Worm (Caenorhabditis elegans) whole organism, L1 larva: ENCODE data around the gene srg-60.
A peak's percentile ranks its signal among the peaks of the same experiment; 100 is the strongest.

Experiments used
- C04F5.9 ChIP-seq: sonication (generic microtip); optimal IDR thresholded peaks from 2 replicates; lab custom pipeline; 2016; ENCODE audit warnings: missing genetic modification characterization, missing compliant biosample characterization
- C16A3.4 ChIP-seq: fragments of 150-350 bp; optimal IDR thresholded peaks from 2 replicates; lab custom pipeline; 2014; ENCODE audit warnings: missing biosample characterization, missing genetic modification characterization
- C34B4.2 ChIP-seq: sonication (generic microtip); optimal IDR thresholded peaks from 2 replicates; lab custom pipeline; 2017; ENCODE audit warnings: mild to moderate bottlenecking, missing genetic modification characterization, missing compliant biosample characterization
- F16B12.6 ChIP-seq: fragments of 150-350 bp; optimal IDR thresholded peaks from 2 replicates; lab custom pipeline; 2014; ENCODE audit warnings: missing biosample characterization, missing genetic modification characterization
- Y116A8C.19 ChIP-seq: sonication (generic microtip); optimal IDR thresholded peaks from 2 replicates; lab custom pipeline; 2016; ENCODE audit warnings: missing compliant biosample characterization, missing genetic modification characterization, borderline replicate concordance
- aly-2 ChIP-seq: fragments of 150-350 bp; optimal IDR thresholded peaks from 2 replicates; lab custom pipeline; 2014; ENCODE audit warnings: missing biosample characterization, missing genetic modification characterization
- ama-1 ChIP-seq: fragments of 150-350 bp; optimal IDR thresholded peaks from 2 replicates; lab custom pipeline; 2014
- blmp-1 ChIP-seq: fragments of 150-350 bp; optimal IDR thresholded peaks from 2 replicates; lab custom pipeline; 2014; ENCODE audit warnings: missing biosample characterization, missing genetic modification characterization
- ceh-82 ChIP-seq, 3 experiments: fragments of 150-350 bp in 1 of 3; sonication (generic microtip) in 2 of 3; optimal IDR thresholded peaks; 2 replicates each; lab custom pipeline; 2014 to 2017; ENCODE audit warnings: missing biosample characterization in 3 of 3, missing genetic modification characterization in 3 of 3
- ceh-88 ChIP-seq: fragments of 200-800 bp; sonication (Bioruptor generic); IDR thresholded peaks from 2 replicates; pipeline ENCODE4 v1.3.6; 2022; ENCODE audit warnings: missing genetic modification characterization, missing compliant biosample characterization
- dpl-1 ChIP-seq, 3 experiments: fragments of 150-350 bp in 2 of 3; sonication (generic microtip) in 1 of 3; optimal IDR thresholded peaks; 2 replicates each; lab custom pipeline; 2014 to 2017; ENCODE audit warnings: missing biosample characterization in 3 of 3, missing genetic modification characterization in 3 of 3, missing genetic modification reagents in 3 of 3
- dsc-1 ChIP-seq: sonication (generic microtip); optimal IDR thresholded peaks from 2 replicates; lab custom pipeline; 2016; ENCODE audit warnings: mild to moderate bottlenecking, missing genetic modification characterization, missing compliant biosample characterization
- efl-1 ChIP-seq, 4 experiments: fragments of 150-350 bp; optimal IDR thresholded peaks in 3 of 4; peaks in 1 of 4; 1 replicate in 1 of 4; 2 replicates in 3 of 4; lab custom pipeline; 2014; ENCODE audit warnings: missing biosample characterization in 2 of 4, missing genetic modification characterization in 2 of 4, missing genetic modification reagents in 2 of 4
- efl-3 ChIP-seq: fragments of 200-800 bp; sonication (Bioruptor generic); optimal IDR thresholded peaks from 2 replicates; lab custom pipeline; 2018; ENCODE audit warnings: mild to moderate bottlenecking, missing genetic modification characterization, missing compliant biosample characterization
- elt-2 ChIP-seq: sonication (generic microtip); optimal IDR thresholded peaks from 2 replicates; lab custom pipeline; 2016; ENCODE audit warnings: missing genetic modification characterization, mild to moderate bottlenecking, inconsistent platforms, missing compliant biosample characterization, missing genetic modification reagents
- elt-3 ChIP-seq, 6 experiments: fragments of 150-350 bp in 1 of 6; sonication (generic microtip); optimal IDR thresholded peaks; 2 replicates each; lab custom pipeline; 2017 to 2018; ENCODE audit warnings: missing biosample characterization in 6 of 6, missing genetic modification characterization in 6 of 6, inconsistent platforms in 1 of 6
- fkh-10 ChIP-seq: sonication (generic microtip); optimal IDR thresholded peaks from 2 replicates; lab custom pipeline; 2017; ENCODE audit warnings: missing biosample characterization, missing genetic modification reagents, missing genetic modification characterization
- fkh-4 ChIP-seq: sonication (generic microtip); optimal IDR thresholded peaks from 2 replicates; lab custom pipeline; 2016; ENCODE audit warnings: missing compliant biosample characterization, missing genetic modification characterization, borderline replicate concordance
- fkh-8 ChIP-seq: sonication (generic microtip); optimal IDR thresholded peaks from 2 replicates; lab custom pipeline; 2016; ENCODE audit warnings: mild to moderate bottlenecking, missing genetic modification characterization, missing compliant biosample characterization
- fos-1 ChIP-seq: fragments of 150-350 bp; optimal IDR thresholded peaks from 2 replicates; lab custom pipeline; 2014; ENCODE audit warnings: missing biosample characterization, missing genetic modification characterization
- irx-1 ChIP-seq: sonication (generic microtip); optimal IDR thresholded peaks from 2 replicates; lab custom pipeline; 2016; ENCODE audit warnings: missing genetic modification characterization, missing compliant biosample characterization
- isw-1 ChIP-seq: fragments of 200-800 bp; sonication (Bioruptor generic); IDR thresholded peaks from 2 replicates; pipeline ENCODE4 v1.3.6; 2022; ENCODE audit warnings: missing genetic modification characterization, missing compliant biosample characterization
- jun-1 ChIP-seq: fragments of 150-350 bp; optimal IDR thresholded peaks from 2 replicates; lab custom pipeline; 2014; ENCODE audit warnings: missing biosample characterization, missing genetic modification reagents, missing genetic modification characterization
- lin-13 ChIP-seq: fragments of 150-350 bp; optimal IDR thresholded peaks from 2 replicates; lab custom pipeline; 2014; ENCODE audit warnings: missing biosample characterization, missing genetic modification reagents, missing genetic modification characterization
- lin-14 ChIP-seq: fragments of 200-800 bp; sonication (Bioruptor generic); optimal IDR thresholded peaks from 2 replicates; lab custom pipeline; 2018; ENCODE audit warnings: mild to moderate bottlenecking, missing genetic modification characterization, moderate library complexity, missing compliant biosample characterization
- lin-15B ChIP-seq: fragments of 150-350 bp; sonication (generic microtip); optimal IDR thresholded peaks from 3 replicates; lab custom pipeline; 2014; ENCODE audit warnings: missing biosample characterization, missing genetic modification characterization
- lin-39 ChIP-seq: fragments of 150-350 bp; optimal IDR thresholded peaks from 2 replicates; lab custom pipeline; 2014; ENCODE audit warnings: missing biosample characterization, missing genetic modification reagents, missing genetic modification characterization
- lsy-2 ChIP-seq, 2 experiments: fragments of 150-350 bp; optimal IDR thresholded peaks; 2 replicates each; lab custom pipeline; 2014; ENCODE audit warnings: missing biosample characterization in 2 of 2, missing genetic modification characterization in 2 of 2
- mdl-1 ChIP-seq, 2 experiments: fragments of 150-350 bp; optimal IDR thresholded peaks; 2 replicates each; lab custom pipeline; 2014 to 2017; ENCODE audit warnings: missing biosample characterization in 2 of 2, missing genetic modification characterization in 2 of 2, inconsistent platforms in 1 of 2
- mef-2 ChIP-seq: fragments of 150-350 bp; optimal IDR thresholded peaks from 2 replicates; lab custom pipeline; 2014; ENCODE audit warnings: missing biosample characterization, missing genetic modification characterization
- mep-1 ChIP-seq: fragments of 150-350 bp; optimal IDR thresholded peaks from 2 replicates; lab custom pipeline; 2014; ENCODE audit warnings: missing biosample characterization, missing genetic modification characterization
- nhr-19 ChIP-seq: fragments of 200-800 bp; sonication (Bioruptor generic); conservative IDR thresholded peaks from 2 replicates; pipeline ENCODE4 v1.3.6; 2022; ENCODE audit warnings: missing genetic modification characterization, missing compliant biosample characterization
- nhr-20 ChIP-seq: sonication (generic microtip); optimal IDR thresholded peaks from 2 replicates; lab custom pipeline; 2016; ENCODE audit warnings: mild to moderate bottlenecking, missing genetic modification characterization, missing compliant biosample characterization
- nhr-28 ChIP-seq: fragments of 150-350 bp; optimal IDR thresholded peaks from 2 replicates; lab custom pipeline; 2014; ENCODE audit warnings: missing biosample characterization, missing genetic modification characterization
- nhr-47 ChIP-seq: sonication (generic microtip); optimal IDR thresholded peaks from 2 replicates; lab custom pipeline; 2016; ENCODE audit warnings: mild to moderate bottlenecking, missing genetic modification characterization, moderate library complexity, missing compliant biosample characterization
- nhr-71 ChIP-seq: sonication (generic microtip); optimal IDR thresholded peaks from 2 replicates; lab custom pipeline; 2016; ENCODE audit warnings: mild to moderate bottlenecking, missing genetic modification characterization, moderate library complexity, missing compliant biosample characterization
- nhr-84 ChIP-seq: sonication (generic microtip); optimal IDR thresholded peaks from 2 replicates; lab custom pipeline; 2017; ENCODE audit warnings: missing biosample characterization, missing genetic modification characterization
- nhr-85 ChIP-seq: sonication (generic microtip); peaks from one replicate; lab custom pipeline; 2016; ENCODE audit warnings: missing genetic modification characterization, inconsistent platforms, missing compliant biosample characterization
- nhr-90 ChIP-seq: sonication (generic microtip); optimal IDR thresholded peaks from 2 replicates; lab custom pipeline; 2016; ENCODE audit warnings: mild to moderate bottlenecking, missing genetic modification characterization, missing compliant biosample characterization; ENCODE audit not compliant: poor library complexity
- pag-3 ChIP-seq: sonication (generic microtip); optimal IDR thresholded peaks from 2 replicates; lab custom pipeline; 2017; ENCODE audit warnings: missing genetic modification characterization, mild to moderate bottlenecking, missing compliant biosample characterization, antibody characterized with exemption, borderline replicate concordance; ENCODE audit not compliant: insufficient read depth
- pqm-1 ChIP-seq: sonication (generic microtip); optimal IDR thresholded peaks from 3 replicates; lab custom pipeline; 2017; ENCODE audit warnings: missing biosample characterization, missing genetic modification characterization
- snpc-4 ChIP-seq: fragments of 150-350 bp; optimal IDR thresholded peaks from 2 replicates; lab custom pipeline; 2014; ENCODE audit warnings: missing biosample characterization, missing genetic modification characterization
- snu-23 ChIP-seq: sonication (generic microtip); optimal IDR thresholded peaks from 2 replicates; lab custom pipeline; 2016; ENCODE audit warnings: missing genetic modification characterization, missing compliant biosample characterization
- sup-37 ChIP-seq: fragments of 200-800 bp; sonication (Bioruptor generic); optimal IDR thresholded peaks from 2 replicates; lab custom pipeline; 2018; ENCODE audit warnings: mild to moderate bottlenecking, missing genetic modification characterization, missing compliant biosample characterization
- swsn-7 ChIP-seq: sonication (generic microtip); optimal IDR thresholded peaks from 2 replicates; lab custom pipeline; 2016; ENCODE audit warnings: missing genetic modification characterization, missing compliant biosample characterization
- unc-130 ChIP-seq: fragments of 150-350 bp; optimal IDR thresholded peaks from 2 replicates; lab custom pipeline; 2017; ENCODE audit warnings: missing biosample characterization, missing genetic modification characterization, inconsistent platforms
- unc-30 ChIP-seq: sonication (generic microtip); optimal IDR thresholded peaks from 2 replicates; lab custom pipeline; 2017; ENCODE audit warnings: missing biosample characterization, missing genetic modification characterization
- unc-86 ChIP-seq: sonication (generic microtip); optimal IDR thresholded peaks from 2 replicates; lab custom pipeline; 2016; ENCODE audit warnings: missing genetic modification characterization, missing compliant biosample characterization
- xbp-1 ChIP-seq: sonication (generic microtip); optimal IDR thresholded peaks from 2 replicates; lab custom pipeline; 2016; ENCODE audit warnings: missing genetic modification characterization, missing compliant biosample characterization
- zip-4 ChIP-seq: fragments of 200-800 bp; sonication (Bioruptor generic); optimal IDR thresholded peaks from 2 replicates; lab custom pipeline; 2018; ENCODE audit warnings: mild to moderate bottlenecking, missing genetic modification characterization, moderate library complexity, missing compliant biosample characterization

Gene srg-60

DNA sequence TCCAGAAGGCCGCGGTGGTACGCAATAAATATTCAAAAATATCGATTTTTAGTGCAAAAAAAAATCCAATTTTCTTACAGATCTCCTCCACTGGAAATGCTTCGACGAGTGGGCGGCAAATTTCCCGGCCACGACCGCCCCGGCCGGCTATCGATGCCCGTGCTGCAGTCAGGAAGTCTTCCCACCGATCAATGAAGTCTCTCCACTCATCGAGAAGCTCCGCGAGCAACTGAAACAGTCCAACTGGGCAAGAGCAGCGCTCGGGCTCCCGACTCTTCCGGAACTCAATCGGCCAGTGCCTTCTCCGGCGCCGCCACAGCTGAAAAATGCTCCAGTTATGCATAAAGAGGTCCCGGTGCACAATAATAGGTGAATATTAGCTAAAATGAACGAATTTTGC lies 26.5 kb downstream of the srg-60 start, which contains the start of gene Y45G12B.3:
Y45G12B.3 (minus strand) TSS at position 320 of the 400 bp plus-strand sequence.
- TF ChIP-seq unc-30 (tag; lab: Kevin White, UChicago), result no peak
- TF ChIP-seq nhr-85 (tag; lab: Kevin White, UChicago), result no peak
- no peak for TF ChIP-seq lin-39 (tag; lab: Kevin White, UChicago)
- no peak for TF ChIP-seq mep-1
- TF ChIP-seq ceh-88 (GFP tag; lab: Robert Waterston, UW), result no peak
- TF ChIP-seq fkh-4 (tag; lab: Kevin White, UChicago), result no peak
- no peak for TF ChIP-seq mef-2 (tag; lab: Kevin White, UChicago)
- TF ChIP-seq nhr-84 (tag; lab: Kevin White, UChicago), result no peak
- no peak for TF ChIP-seq efl-3

DNA sequence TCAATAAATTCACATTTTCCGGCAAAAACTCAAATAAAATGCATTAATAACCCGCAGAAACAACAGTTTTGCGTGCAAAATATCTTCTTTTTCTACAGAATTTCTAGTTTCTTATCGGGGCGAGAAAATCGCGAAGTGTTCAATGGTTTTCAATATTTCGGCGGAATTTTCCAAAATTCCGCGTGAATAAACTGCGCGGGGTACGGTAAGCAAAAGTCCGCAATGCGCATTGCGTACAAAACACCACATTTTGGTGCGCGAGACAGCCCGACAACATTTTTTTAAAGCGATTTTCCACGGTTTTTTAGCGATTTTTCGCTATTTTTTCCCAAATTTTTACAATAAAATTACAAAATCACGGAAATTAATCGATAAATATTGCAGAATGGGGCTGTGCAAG lies 28.1 kb downstream of the srg-60 start, which contains the start of gene Y45G12B.2:
Y45G12B.2 (plus strand) TSS at position 383 of the 400 bp plus-strand sequence.
- TF ChIP-seq nhr-71 (peak; percentile 74), C04F5.9 (tag; lab: Kevin White, UChicago) (no peak), pqm-1 (tag; lab: Kevin White, UChicago) (no peak), lsy-2 (tag; optimal IDR thresholded peaks at IDR 0.05; lab: Kevin White, UChicago) (peak; percentile 99), ama-1 (lab: Kevin White, UChicago) (no peak), swsn-7 (tag; lab: Kevin White, UChicago) (peak; percentile 61), irx-1 (tag; lab: Kevin White, UChicago) (no peak), C16A3.4 (peak; percentile 61), mep-1 (peak; percentile 84), F16B12.6 (tag; lab: Kevin White, UChicago) (peak; percentile 93), snu-23 (GFP tag; lab: Kevin White, UChicago) (peak; percentile 84), C34B4.2 (tag; lab: Kevin White, UChicago) (no peak), unc-130 (tag; lab: Kevin White, UChicago) (peak; percentile 55), zip-4 (GFP tag; lab: Kevin White, UChicago) (no peak), dpl-1 (GFP tag; optimal IDR thresholded peaks at IDR 0.05; lab: Kevin White, UChicago) (peak; percentile 65 to 82 (median 76)), nhr-85 (tag; lab: Kevin White, UChicago) (peak; percentile 70), lin-15B (tag; lab: Kevin White, UChicago) (peak; percentile 44), jun-1 (tag; lab: Kevin White, UChicago) (peak; percentile 55), fkh-10 (GFP tag; lab: Kevin White, UChicago) (no peak), nhr-47 (tag; lab: Kevin White, UChicago) (peak; percentile 72), nhr-19 (GFP tag; lab: Robert Waterston, UW) (peak; percentile 58), sup-37 (no peak), isw-1 (GFP tag; lab: Robert Waterston, UW) (peak; percentile 36; the same call in 1 of the 2 replicates), Y116A8C.19 (tag; lab: Kevin White, UChicago) (no peak), efl-1 (optimal IDR thresholded peaks at IDR 0.05; lab: Kevin White, UChicago) (peak; percentile 68 to 78), efl-1 (GFP tag; optimal IDR thresholded peaks at IDR 0.05 in 1 of 2; lab: Kevin White, UChicago) (peak; percentile 82 to 97), blmp-1 (tag; lab: Kevin White, UChicago) (peak; percentile 54), fos-1 (tag; lab: Kevin White, UChicago) (peak; percentile 40), elt-2 (tag; lab: Kevin White, UChicago) (no peak), nhr-28 (tag; lab: Kevin White, UChicago) (no peak), ceh-88 (GFP tag; lab: Robert Waterston, UW) (no peak), xbp-1 (tag; lab: Kevin White, UChicago) (peak; percentile 80), mdl-1 (tag; optimal IDR thresholded peaks at IDR 0.05; lab: Kevin White, UChicago) (peak in 1 of 2 experiments; percentile 71), ceh-82 (tag; optimal IDR thresholded peaks at IDR 0.05; lab: Kevin White, UChicago) (peak; percentile 60 to 88 (median 63)), lin-14 (no peak), fkh-8 (tag; lab: Kevin White, UChicago) (peak; percentile 47), dsc-1 (tag; lab: Kevin White, UChicago) (peak; percentile 30), aly-2 (peak; percentile 41), elt-3 (tag; optimal IDR thresholded peaks at IDR 0.05; lab: Kevin White, UChicago) (peak in 1 of 6 experiments; percentile 34), unc-86 (tag; lab: Kevin White, UChicago) (peak; percentile 30), nhr-20 (tag; lab: Kevin White, UChicago) (peak; percentile 72), pag-3 (tag; lab: Kevin White, UChicago) (no peak), nhr-90 (tag; lab: Kevin White, UChicago) (peak; percentile 62), snpc-4 (peak; percentile 21), lin-13 (GFP tag; lab: Kevin White, UChicago) (peak; percentile 63), lin-39 (tag; lab: Kevin White, UChicago) (no peak)
